Worm (Caenorhabditis elegans): ENCODE results near the gene C44B12.9.

DNA sequence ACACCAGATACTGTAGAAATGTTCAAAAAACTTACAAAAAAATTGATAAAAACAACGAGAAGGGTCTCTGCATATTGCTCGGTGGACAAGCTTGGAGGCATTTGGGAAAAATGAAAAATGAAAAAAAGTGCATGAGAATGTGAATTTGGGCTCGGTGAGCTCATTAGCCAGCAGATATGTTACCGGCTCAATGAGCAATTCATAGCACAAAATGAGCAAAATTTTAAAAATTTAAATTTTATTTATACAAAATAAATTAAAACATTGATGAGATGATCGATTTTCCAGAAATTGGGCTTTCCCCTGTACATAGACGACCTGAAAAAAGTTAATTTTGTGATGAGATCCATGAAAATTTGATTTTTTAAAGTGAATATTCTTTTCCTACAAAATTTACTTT, 9.2 kb upstream of the C44B12.9 start, which contains the start of gene srx-14:
- TF ChIP-seq lin-15B (tag; optimal IDR thresholded peaks at IDR 0.05) (no peak), fos-1 (tag; optimal IDR thresholded peaks at IDR 0.05) (no peak)

Data from whole organism, L4 larva.